Fruit fly (Drosophila melanogaster) whole organism: Measurements from ENCODE around the gene Surf6.

Source experiments
- CG8478 ChIP-seq: fragments of >200 bp; optimal IDR thresholded peaks from 2 replicates; lab custom pipeline; 2018; ENCODE audit warnings: inconsistent platforms
- EcR ChIP-seq, 2 experiments: fragments of >200 bp; optimal IDR thresholded peaks; 2 replicates each; lab custom pipeline; 2017; ENCODE audit warnings: missing biosample characterization in 2 of 2, missing genetic modification characterization in 2 of 2, missing genetic modification reagents in 2 of 2
- psq ChIP-seq: fragments of >200 bp; optimal IDR thresholded peaks from 2 replicates; lab custom pipeline; 2017

- TF ChIP-seq CG8478 (no peak), EcR (GFP tag; optimal IDR thresholded peaks at IDR 0.05; lab: Kevin White, UChicago) (no peak), psq (lab: Kevin White, UChicago) (no peak)
Observed at dm6 chr3R:19948143-19948542, 43.5 kb upstream of the Surf6 start, which contains the start of gene CG4783.
